Fruit fly (Drosophila melanogaster): ENCODE data around the gene CG1275.
A peak's percentile ranks its signal among the peaks of the same experiment; 100 is the strongest.

Gene CG1275

DNA sequence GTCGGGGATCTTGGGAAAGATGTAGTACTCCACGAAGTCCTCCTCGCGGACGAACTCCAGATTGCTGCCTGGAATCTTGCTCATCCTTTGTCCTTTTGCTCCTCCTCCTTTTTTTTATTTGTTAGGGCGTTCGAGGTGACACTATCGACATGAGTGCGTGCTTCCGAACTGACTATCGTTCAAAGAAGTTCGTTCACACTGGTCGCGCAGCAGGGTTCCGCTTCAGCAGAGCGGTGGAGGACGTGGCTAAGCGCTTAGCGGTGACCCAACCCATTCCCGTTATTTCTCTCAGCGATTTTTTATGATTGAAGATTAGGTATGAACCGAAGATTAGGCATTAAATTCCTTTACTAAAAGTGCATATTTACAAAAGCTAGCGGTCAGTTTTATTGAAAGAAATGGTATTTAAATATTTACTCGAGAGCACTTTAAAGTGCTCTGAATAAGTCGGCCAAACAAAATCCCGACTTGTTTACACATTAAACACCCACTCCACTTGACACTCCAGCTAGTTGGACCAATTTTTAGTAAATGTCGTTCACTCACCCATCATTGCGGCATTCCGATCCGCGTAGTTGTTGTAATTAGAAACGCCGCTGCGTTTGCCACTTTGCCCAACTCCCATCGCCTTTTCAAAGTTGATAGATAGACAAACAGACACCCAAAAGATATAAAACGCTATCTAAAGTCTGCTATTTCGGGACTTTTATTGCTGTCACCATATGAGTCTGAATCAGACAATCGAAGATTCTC is 8.6 kb upstream of the CG1275 start, which contains the start of the genes ecd and CG13806:
Gene ecd (minus strand): TSS at position 166 of the 753 bp plus-strand sequence.
Gene CG13806 (plus strand): TSS at position 703 of the 753 bp plus-strand sequence.
- TF ChIP-seq CG1620 (GFP tag; optimal IDR thresholded peaks at IDR 0.05) (peak; percentile 30), CG7101 (tag; optimal IDR thresholded peaks at IDR 0.05) (peak; percentile 22), pad (GFP tag; optimal IDR thresholded peaks at IDR 0.05) (no peak), Hr96 (GFP tag; optimal IDR thresholded peaks at IDR 0.05) (peak; percentile 5), ovo (GFP tag; optimal IDR thresholded peaks at IDR 0.05) (peak; percentile 32)

DNA sequence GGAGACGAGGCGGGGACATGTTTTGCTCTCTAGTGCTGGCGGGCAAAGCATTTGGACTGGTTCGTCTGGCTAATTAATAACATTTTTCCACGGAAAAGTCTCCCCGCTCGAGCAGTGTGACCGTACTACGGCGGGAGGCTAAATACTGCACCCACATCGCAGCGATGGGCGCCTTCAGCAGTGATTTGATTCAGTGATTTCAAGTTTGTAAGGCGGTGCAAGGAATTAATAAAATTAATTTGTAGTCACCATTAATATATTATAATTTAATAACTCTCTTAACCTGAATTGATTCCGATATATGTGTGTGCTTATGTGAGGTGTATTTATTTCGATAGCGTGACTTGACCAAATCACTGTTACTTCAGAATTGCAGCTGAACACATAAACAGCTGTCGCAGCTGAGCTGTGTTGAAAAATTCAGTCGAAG is 5.3 kb upstream of the CG1275 start, which contains the start of the genes oxt and CG13807:
Gene oxt (minus strand): TSS at position 150 of the 430 bp plus-strand sequence.
Gene CG13807 (plus strand): TSS at position 405 of the 430 bp plus-strand sequence.
- TF ChIP-seq CG11617 (GFP tag; optimal IDR thresholded peaks at IDR 0.05), result peak; percentile 89
- TF ChIP-seq CG12768 (GFP tag; optimal IDR thresholded peaks at IDR 0.05), result peak; percentile 72
- TF ChIP-seq kay (GFP tag; ENCODE audit: borderline replicate concordance), result no peak
- TF ChIP-seq bab1 (GFP tag; optimal IDR thresholded peaks at IDR 0.05), result peak; percentile 96
- TF ChIP-seq Hr96 (GFP tag; optimal IDR thresholded peaks at IDR 0.05), result peak; percentile 72
- peak; percentile 78 for TF ChIP-seq CG33017 (tag; optimal IDR thresholded peaks at IDR 0.05)
- TF ChIP-seq CG1620 (GFP tag; optimal IDR thresholded peaks at IDR 0.05), result peak; percentile 80
- peak; percentile 79 for TF ChIP-seq Crg-1 (GFP tag; optimal IDR thresholded peaks at IDR 0.05)
- TF ChIP-seq cic (GFP tag; optimal IDR thresholded peaks at IDR 0.05), result peak; percentile 17
- no peak for TF ChIP-seq cnc (optimal IDR thresholded peaks at IDR 0.05)
- TF ChIP-seq pad (GFP tag; optimal IDR thresholded peaks at IDR 0.05), result peak; percentile 71
- TF ChIP-seq CG7045 (GFP tag; optimal IDR thresholded peaks at IDR 0.05), result peak; percentile 86
- peak; percentile 72 for TF ChIP-seq toe (GFP tag; optimal IDR thresholded peaks at IDR 0.05)
- no peak for TF ChIP-seq Clk (GFP tag; optimal IDR thresholded peaks at IDR 0.05)
- peak; percentile 77 for TF ChIP-seq CG5204 (GFP tag; optimal IDR thresholded peaks at IDR 0.05)
- peak; percentile 90 for TF ChIP-seq CG7101 (tag; optimal IDR thresholded peaks at IDR 0.05)
- peak; percentile 78 for TF ChIP-seq Mnt (GFP tag; optimal IDR thresholded peaks at IDR 0.05)
- peak; percentile 70 for TF ChIP-seq tj (GFP tag; optimal IDR thresholded peaks at IDR 0.05)
- TF ChIP-seq CG14711 (tag; optimal IDR thresholded peaks at IDR 0.05), result peak; percentile 79
- peak; percentile 62 for TF ChIP-seq ovo (GFP tag; optimal IDR thresholded peaks at IDR 0.05)

- TF ChIP-seq CG12768 (GFP tag; optimal IDR thresholded peaks at IDR 0.05), result no peak
- no peak for TF ChIP-seq ovo (GFP tag; optimal IDR thresholded peaks at IDR 0.05)
- no peak for TF ChIP-seq Clk (GFP tag; optimal IDR thresholded peaks at IDR 0.05)
- no peak for TF ChIP-seq Hr96 (GFP tag; optimal IDR thresholded peaks at IDR 0.05)
- peak; percentile 36 for TF ChIP-seq Mnt (GFP tag; optimal IDR thresholded peaks at IDR 0.05)
- TF ChIP-seq pad (GFP tag; optimal IDR thresholded peaks at IDR 0.05), result no peak
- no peak for TF ChIP-seq Crg-1 (GFP tag; optimal IDR thresholded peaks at IDR 0.05)
- TF ChIP-seq CG7045 (GFP tag; optimal IDR thresholded peaks at IDR 0.05), result no peak
- peak; percentile 99 for TF ChIP-seq tj (GFP tag; optimal IDR thresholded peaks at IDR 0.05)
- TF ChIP-seq CG11617 (GFP tag; optimal IDR thresholded peaks at IDR 0.05), result no peak
- no peak for TF ChIP-seq CG14711 (tag; optimal IDR thresholded peaks at IDR 0.05)
- TF ChIP-seq CG1620 (GFP tag; optimal IDR thresholded peaks at IDR 0.05), result no peak
- TF ChIP-seq cnc (optimal IDR thresholded peaks at IDR 0.05), result no peak
- TF ChIP-seq CG5204 (GFP tag; optimal IDR thresholded peaks at IDR 0.05), result no peak
- no peak for TF ChIP-seq CG7101 (tag; optimal IDR thresholded peaks at IDR 0.05)
- no peak for TF ChIP-seq cic (GFP tag; optimal IDR thresholded peaks at IDR 0.05)
- peak; percentile 53 for TF ChIP-seq bab1 (GFP tag; optimal IDR thresholded peaks at IDR 0.05)
- TF ChIP-seq kay (GFP tag; ENCODE audit: borderline replicate concordance), result no peak
- TF ChIP-seq toe (GFP tag; optimal IDR thresholded peaks at IDR 0.05), result no peak
- no peak for TF ChIP-seq CG33017 (tag; optimal IDR thresholded peaks at IDR 0.05)
These were observed 4.1 kb upstream of the CG1275 start for dm6 chr3L:2261282-2261681.

DNA sequence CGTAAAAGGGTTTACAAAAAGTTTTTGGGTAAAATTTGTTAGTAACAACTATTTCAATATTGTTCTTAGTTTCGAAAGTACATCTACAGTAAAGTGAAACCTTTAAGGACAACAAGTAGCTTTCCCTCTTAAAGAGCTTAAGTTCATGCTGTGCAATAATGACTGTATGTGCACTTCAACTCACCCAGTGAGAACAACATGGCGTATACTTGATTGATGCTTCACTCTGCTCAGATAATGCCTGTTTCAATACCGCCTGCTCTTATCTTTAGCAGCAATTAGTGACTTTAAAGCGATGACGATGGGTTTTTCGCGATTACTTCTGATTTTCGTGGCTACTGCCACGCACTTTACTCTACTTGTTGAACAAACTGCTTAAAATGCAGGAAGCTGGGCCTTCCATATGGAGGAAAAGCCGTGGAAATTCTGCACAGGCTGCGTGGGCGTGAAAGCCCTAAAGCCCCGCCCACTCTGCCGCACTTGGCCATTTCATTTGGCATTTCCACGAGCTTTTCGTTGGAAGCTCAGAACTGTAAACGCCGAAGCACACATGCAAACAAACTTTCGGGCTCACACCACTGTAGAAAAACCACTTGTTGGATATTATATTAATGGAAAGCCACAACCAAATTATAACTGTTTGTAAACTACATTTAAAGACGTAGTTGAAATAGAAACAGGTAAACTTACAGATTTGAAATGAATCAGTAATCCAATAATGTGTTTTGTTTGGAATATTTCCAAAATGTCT is 626 bp downstream of the CG1275 start:
- TF ChIP-seq cnc (optimal IDR thresholded peaks at IDR 0.05) (peak in 1 of 2 experiments; percentile 47), tj (GFP tag; optimal IDR thresholded peaks at IDR 0.05) (no peak)

DNA sequence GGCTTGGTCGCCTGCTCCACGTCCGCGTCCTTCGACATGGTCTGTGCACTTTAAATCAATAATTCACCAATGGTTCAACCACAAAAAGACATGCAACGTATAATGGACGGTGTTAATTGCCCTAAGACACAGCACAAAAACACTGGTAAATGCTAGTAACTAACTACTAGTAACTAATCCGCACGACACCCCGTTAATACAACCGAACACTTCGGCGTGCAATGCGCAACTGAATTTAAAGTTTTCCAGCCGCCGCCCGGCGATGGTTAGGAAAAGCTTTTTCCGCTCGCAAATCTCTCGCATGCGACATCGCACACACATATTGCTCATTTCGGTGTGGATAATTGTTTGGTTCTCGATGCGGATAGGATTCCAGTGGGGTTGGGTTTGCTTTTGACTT is 1.4 kb downstream of the CG1275 start:
- TF ChIP-seq ovo (GFP tag; optimal IDR thresholded peaks at IDR 0.05) (no peak), CG12768 (GFP tag; optimal IDR thresholded peaks at IDR 0.05) (peak; percentile 25), bab1 (GFP tag; optimal IDR thresholded peaks at IDR 0.05) (peak; percentile 15), pad (GFP tag; optimal IDR thresholded peaks at IDR 0.05) (no peak), CG14711 (tag; optimal IDR thresholded peaks at IDR 0.05) (no peak), Mnt (GFP tag; optimal IDR thresholded peaks at IDR 0.05) (no peak), CG7101 (tag; optimal IDR thresholded peaks at IDR 0.05) (no peak), cnc (optimal IDR thresholded peaks at IDR 0.05) (no peak), cic (GFP tag; optimal IDR thresholded peaks at IDR 0.05) (peak; percentile 12), Hr96 (GFP tag; optimal IDR thresholded peaks at IDR 0.05) (no peak), CG11617 (GFP tag; optimal IDR thresholded peaks at IDR 0.05) (no peak), CG33017 (tag; optimal IDR thresholded peaks at IDR 0.05) (peak; percentile 37), Clk (GFP tag; optimal IDR thresholded peaks at IDR 0.05) (no peak), Crg-1 (GFP tag; optimal IDR thresholded peaks at IDR 0.05) (no peak), toe (GFP tag; optimal IDR thresholded peaks at IDR 0.05) (no peak), CG7045 (GFP tag; optimal IDR thresholded peaks at IDR 0.05) (no peak), CG5204 (GFP tag; optimal IDR thresholded peaks at IDR 0.05) (no peak), kay (GFP tag; ENCODE audit: borderline replicate concordance) (no peak), tj (GFP tag; optimal IDR thresholded peaks at IDR 0.05) (no peak), CG1620 (GFP tag; optimal IDR thresholded peaks at IDR 0.05) (no peak)

All from whole organism, adult.